Worm (Caenorhabditis elegans): Measurements from ENCODE around the gene C35C5.8.

ce11 chrX:11499738-11500137 is 33.7 kb upstream of the C35C5.8 start, which contains the start of gene T25C12.3:
- TF ChIP-seq W03F9.2 (tag; optimal IDR thresholded peaks at IDR 0.05), result no peak
- no peak for TF ChIP-seq him-1 (tag; optimal IDR thresholded peaks at IDR 0.05)
